Fruit fly (Drosophila melanogaster): ENCODE data around the gene CG7420.

The CG7420 gene

DNA sequence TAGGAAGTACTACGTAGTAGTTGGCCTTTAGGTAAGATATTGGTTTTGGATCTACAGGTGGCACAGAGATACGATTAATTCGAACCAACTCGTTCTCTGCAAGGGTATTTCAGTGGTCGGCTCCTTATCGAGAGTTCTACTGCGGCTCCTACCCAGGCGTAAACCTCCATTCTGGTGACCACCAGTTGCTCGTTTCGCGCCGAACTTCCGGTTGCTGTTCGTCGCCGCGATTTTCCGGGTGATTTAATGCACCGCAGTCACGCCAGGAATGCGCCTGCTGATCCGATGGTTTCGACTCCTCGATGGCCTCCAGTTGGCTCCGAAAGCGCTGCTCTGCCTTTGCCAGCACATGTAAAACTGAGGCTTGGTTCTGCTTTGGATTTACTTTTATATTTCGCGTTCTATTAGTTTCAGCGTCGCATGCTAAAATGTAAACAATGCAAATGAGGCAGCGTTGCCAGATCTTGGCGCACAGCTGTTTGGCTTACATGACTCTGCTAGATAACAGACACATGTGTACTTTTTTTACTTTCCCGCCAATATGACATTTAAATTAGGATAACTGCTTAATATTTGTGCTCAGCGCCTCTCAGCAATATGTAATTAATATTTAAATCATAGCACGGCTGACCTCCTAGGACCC lies at the start of gene CG7420:
Gene CG7420, minus strand, starts transcription at position 446 of the 643 bp plus-strand sequence.
- TF ChIP-seq psq (optimal IDR thresholded peaks at IDR 0.05) (no peak), Sin3A (optimal IDR thresholded peaks at IDR 0.05) (no peak), h (optimal IDR thresholded peaks at IDR 0.05) (no peak), Myc (optimal IDR thresholded peaks at IDR 0.05) (no peak), ttk (optimal IDR thresholded peaks at IDR 0.05) (no peak), insv (optimal IDR thresholded peaks at IDR 0.05) (no peak)

dm6 chr2L:1547860-1548259 lies 45.2 kb upstream of the CG7420 start:
- TF ChIP-seq h (optimal IDR thresholded peaks at IDR 0.05) (no peak), ttk (optimal IDR thresholded peaks at IDR 0.05) (no peak), Myc (optimal IDR thresholded peaks at IDR 0.05) (no peak), Sin3A (optimal IDR thresholded peaks at IDR 0.05) (no peak), insv (optimal IDR thresholded peaks at IDR 0.05) (no peak), psq (optimal IDR thresholded peaks at IDR 0.05) (no peak)

- TF ChIP-seq insv (optimal IDR thresholded peaks at IDR 0.05) (no peak), Myc (optimal IDR thresholded peaks at IDR 0.05) (no peak), h (optimal IDR thresholded peaks at IDR 0.05) (no peak), Sin3A (optimal IDR thresholded peaks at IDR 0.05) (no peak), ttk (optimal IDR thresholded peaks at IDR 0.05) (no peak), psq (optimal IDR thresholded peaks at IDR 0.05) (no peak)
Measured at dm6 chr2L:1538132-1538531, 35.4 kb upstream of the CG7420 start.

DNA sequence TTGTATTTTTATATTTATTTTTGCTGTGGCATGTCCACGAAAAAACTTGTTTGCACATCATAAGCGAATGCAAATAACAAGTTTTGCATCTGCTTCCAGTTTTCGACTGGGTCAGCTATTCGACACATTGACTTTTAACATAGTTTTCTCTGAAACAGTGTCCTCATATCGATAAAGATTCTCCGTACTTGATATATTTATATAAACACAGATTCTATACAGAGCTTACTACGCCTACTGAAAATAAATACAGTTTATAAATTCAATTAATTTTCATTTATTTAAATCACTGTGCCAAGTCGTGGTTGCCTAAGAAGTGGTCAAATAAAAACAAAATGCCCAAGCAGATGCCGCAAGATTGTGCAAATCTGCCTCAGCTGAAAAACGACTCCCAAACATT lies 32.5 kb upstream of the CG7420 start:
- no peak for TF ChIP-seq Sin3A (optimal IDR thresholded peaks at IDR 0.05)
- TF ChIP-seq h (optimal IDR thresholded peaks at IDR 0.05), result no peak
- no peak for TF ChIP-seq psq (optimal IDR thresholded peaks at IDR 0.05)
- TF ChIP-seq Myc (optimal IDR thresholded peaks at IDR 0.05), result no peak
- no peak for TF ChIP-seq insv (optimal IDR thresholded peaks at IDR 0.05)
- no peak for TF ChIP-seq ttk (optimal IDR thresholded peaks at IDR 0.05)

DNA sequence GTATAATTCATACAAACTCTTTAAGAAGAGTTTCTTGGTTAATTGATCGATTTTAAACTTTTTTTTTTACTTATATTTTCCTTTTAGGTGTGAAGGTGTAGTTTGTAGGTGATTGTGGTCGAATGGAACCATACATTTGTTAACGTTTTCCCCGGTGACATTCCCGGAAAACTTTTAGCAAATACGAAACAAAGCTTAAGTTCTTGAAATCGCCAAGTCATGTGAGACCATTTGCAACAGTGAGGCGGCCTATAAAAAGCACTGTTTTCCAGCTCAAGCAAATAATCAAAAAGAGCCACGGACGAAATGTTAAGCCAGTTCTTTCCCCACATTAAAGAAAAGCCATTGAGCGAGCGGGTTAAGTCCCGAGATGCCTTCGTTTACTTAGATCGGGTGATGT lies 19.7 kb upstream of the CG7420 start, which contains the start of gene Or22b:
Gene Or22b, plus strand, starts transcription at position 301 of the 400 bp plus-strand sequence.
- TF ChIP-seq insv (optimal IDR thresholded peaks at IDR 0.05) (no peak), psq (optimal IDR thresholded peaks at IDR 0.05) (no peak), ttk (optimal IDR thresholded peaks at IDR 0.05) (no peak), Sin3A (optimal IDR thresholded peaks at IDR 0.05) (no peak), Myc (optimal IDR thresholded peaks at IDR 0.05) (no peak), h (optimal IDR thresholded peaks at IDR 0.05) (no peak)

dm6 chr2L:1520191-1520590 lies 17.5 kb upstream of the CG7420 start, which contains the start of gene Or22a:
TSS of gene Or22a (plus strand) at chr2L:1520491.
- TF ChIP-seq h (optimal IDR thresholded peaks at IDR 0.05) (no peak), Myc (optimal IDR thresholded peaks at IDR 0.05) (no peak)

DNA sequence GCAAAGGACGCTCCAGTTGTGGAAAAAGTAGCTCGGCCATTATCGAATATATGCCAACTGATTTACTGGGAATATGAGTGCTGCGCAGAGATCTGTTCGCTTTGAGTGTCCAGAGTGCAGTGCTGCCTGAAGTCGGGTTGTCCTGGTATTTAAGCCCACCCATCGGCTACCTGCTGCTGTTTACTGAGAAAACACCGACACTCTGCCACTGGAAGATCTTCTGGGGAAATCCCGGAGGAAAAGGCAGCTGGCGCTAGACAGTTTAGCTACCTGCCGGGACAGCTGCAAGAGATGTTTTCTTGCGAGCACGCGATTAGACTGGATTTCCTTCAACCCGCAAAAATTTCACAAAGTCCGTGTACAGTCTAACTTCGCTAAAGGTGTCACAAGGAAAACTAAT lies 15.3 kb upstream of the CG7420 start, which contains the start of gene halo:
Gene halo, minus strand, starts transcription at position 127 of the 400 bp plus-strand sequence.
- TF ChIP-seq h (optimal IDR thresholded peaks at IDR 0.05) (no peak), Myc (optimal IDR thresholded peaks at IDR 0.05) (no peak), ttk (optimal IDR thresholded peaks at IDR 0.05) (no peak), psq (optimal IDR thresholded peaks at IDR 0.05) (no peak), Sin3A (optimal IDR thresholded peaks at IDR 0.05) (no peak), insv (optimal IDR thresholded peaks at IDR 0.05) (no peak)

DNA sequence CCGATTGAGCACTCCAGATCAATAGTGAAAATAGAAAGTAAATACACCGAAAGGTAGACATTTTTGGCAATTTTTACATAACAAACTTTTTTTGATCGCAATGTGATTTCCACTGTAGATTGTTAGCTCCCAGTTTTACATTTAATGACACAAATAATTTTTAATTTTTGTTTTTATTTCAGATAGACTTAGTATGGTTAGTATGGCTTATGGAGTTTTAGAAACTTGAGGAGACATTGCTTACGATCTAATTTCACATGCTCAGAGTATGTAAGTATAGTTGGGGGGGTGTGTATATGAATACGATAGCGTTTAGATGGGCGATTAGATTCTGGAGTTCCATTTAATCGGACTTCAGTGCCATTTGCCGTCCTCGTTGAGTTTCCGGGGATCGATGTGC lies 14.7 kb upstream of the CG7420 start, which contains the start of gene CG18132:
Gene CG18132, minus strand, starts transcription at position 101 of the 400 bp plus-strand sequence.
- TF ChIP-seq h (optimal IDR thresholded peaks at IDR 0.05) (no peak), Myc (optimal IDR thresholded peaks at IDR 0.05) (no peak), ttk (optimal IDR thresholded peaks at IDR 0.05) (no peak), Sin3A (optimal IDR thresholded peaks at IDR 0.05) (no peak), psq (optimal IDR thresholded peaks at IDR 0.05) (no peak), insv (optimal IDR thresholded peaks at IDR 0.05) (no peak)

- TF ChIP-seq Sin3A (optimal IDR thresholded peaks at IDR 0.05) (no peak), insv (optimal IDR thresholded peaks at IDR 0.05) (no peak), ttk (optimal IDR thresholded peaks at IDR 0.05) (no peak), h (optimal IDR thresholded peaks at IDR 0.05) (no peak)
Measured at dm6 chr2L:1509748-1510147, 7.0 kb upstream of the CG7420 start.

dm6 chr2L:1504288-1504687 lies 1.6 kb upstream of the CG7420 start:
- TF ChIP-seq psq (optimal IDR thresholded peaks at IDR 0.05) (no peak), Myc (optimal IDR thresholded peaks at IDR 0.05) (no peak), h (optimal IDR thresholded peaks at IDR 0.05) (no peak), ttk (optimal IDR thresholded peaks at IDR 0.05) (no peak), insv (optimal IDR thresholded peaks at IDR 0.05) (no peak), Sin3A (optimal IDR thresholded peaks at IDR 0.05) (no peak)

dm6 chr2L:1500312-1500711 lies 2.4 kb downstream of the CG7420 start, which contains the start of gene CG18131:
TSS of gene CG18131 (minus strand) at chr2L:1500608.
- TF ChIP-seq h (optimal IDR thresholded peaks at IDR 0.05) (no peak), Myc (optimal IDR thresholded peaks at IDR 0.05) (no peak), ttk (optimal IDR thresholded peaks at IDR 0.05) (no peak)

DNA sequence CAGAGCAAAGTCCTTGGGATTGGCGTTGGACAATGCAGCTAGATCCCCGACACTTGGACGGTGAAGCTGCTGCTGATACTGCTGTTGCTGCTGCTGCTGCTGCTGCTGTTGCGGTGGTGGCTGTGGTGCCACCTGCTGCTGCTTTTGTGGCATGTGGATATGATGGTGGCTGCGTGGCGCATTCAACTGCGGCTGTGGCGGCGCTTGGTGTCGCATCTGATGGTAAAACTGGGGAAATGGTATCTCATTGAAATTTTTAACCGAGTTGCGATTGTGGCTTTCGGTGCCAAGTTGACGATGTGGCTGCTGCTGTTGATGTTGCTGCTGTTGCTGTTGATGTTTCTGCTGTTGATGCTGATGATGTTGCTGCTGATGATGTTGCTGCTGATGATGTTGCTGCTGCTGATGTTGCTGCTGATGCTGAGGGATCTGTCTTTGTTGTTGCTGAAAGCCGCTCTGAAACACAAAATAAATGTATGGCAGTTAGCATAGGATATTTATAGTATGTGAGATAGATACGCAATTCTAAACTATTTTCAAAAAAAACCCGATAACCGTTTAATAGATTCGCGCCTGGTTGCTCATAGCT lies 3.6 kb downstream of the CG7420 start:
- TF ChIP-seq ttk (optimal IDR thresholded peaks at IDR 0.05), result no peak

- TF ChIP-seq Myc (optimal IDR thresholded peaks at IDR 0.05), result no peak
- TF ChIP-seq ttk (optimal IDR thresholded peaks at IDR 0.05), result no peak
- TF ChIP-seq insv (optimal IDR thresholded peaks at IDR 0.05), result no peak
- no peak for TF ChIP-seq psq (optimal IDR thresholded peaks at IDR 0.05)
- TF ChIP-seq h (optimal IDR thresholded peaks at IDR 0.05), result no peak
- no peak for TF ChIP-seq Sin3A (optimal IDR thresholded peaks at IDR 0.05)
Measured at dm6 chr2L:1496943-1497342, 5.8 kb downstream of the CG7420 start, which contains the start of gene CG31661. TSS of gene CG31661 (plus strand) at chr2L:1497243.

Measured in Kc167 (cell line).